Worm (Caenorhabditis elegans) whole organism, L1 larva: ENCODE results near the gene F35G2.5.

Experiments
- ceh-82 ChIP-seq, 3 experiments: fragments of 150-350 bp in 1 of 3; sonication (generic microtip) in 2 of 3; optimal IDR thresholded peaks; 2 replicates each; lab custom pipeline; 2014 to 2017; ENCODE audit warnings: missing biosample characterization in 3 of 3, missing genetic modification characterization in 3 of 3
- fkh-10 ChIP-seq: sonication (generic microtip); optimal IDR thresholded peaks from 2 replicates; lab custom pipeline; 2017; ENCODE audit warnings: missing biosample characterization, missing genetic modification reagents, missing genetic modification characterization
- hpl-2 ChIP-seq: fragments of 150-350 bp; optimal IDR thresholded peaks from 2 replicates; lab custom pipeline; 2014; ENCODE audit warnings: missing biosample characterization, missing genetic modification reagents, missing genetic modification characterization
- lin-39 ChIP-seq: fragments of 150-350 bp; optimal IDR thresholded peaks from 2 replicates; lab custom pipeline; 2014; ENCODE audit warnings: missing biosample characterization, missing genetic modification reagents, missing genetic modification characterization
- nhr-237 ChIP-seq: fragments of 150-350 bp; optimal IDR thresholded peaks from 2 replicates; lab custom pipeline; 2014; ENCODE audit warnings: missing biosample characterization, missing genetic modification characterization
- skn-1 ChIP-seq: fragments of 150-350 bp; optimal IDR thresholded peaks from 2 replicates; lab custom pipeline; 2014; ENCODE audit warnings: missing biosample characterization, missing genetic modification characterization
- sox-4 ChIP-seq: sonication (generic microtip); optimal IDR thresholded peaks from 2 replicates; lab custom pipeline; 2016; ENCODE audit warnings: missing genetic modification characterization, missing compliant biosample characterization
- unc-62 ChIP-seq: fragments of 150-350 bp; optimal IDR thresholded peaks from 2 replicates; lab custom pipeline; 2014; ENCODE audit warnings: missing biosample characterization, missing genetic modification reagents, missing genetic modification characterization

DNA sequence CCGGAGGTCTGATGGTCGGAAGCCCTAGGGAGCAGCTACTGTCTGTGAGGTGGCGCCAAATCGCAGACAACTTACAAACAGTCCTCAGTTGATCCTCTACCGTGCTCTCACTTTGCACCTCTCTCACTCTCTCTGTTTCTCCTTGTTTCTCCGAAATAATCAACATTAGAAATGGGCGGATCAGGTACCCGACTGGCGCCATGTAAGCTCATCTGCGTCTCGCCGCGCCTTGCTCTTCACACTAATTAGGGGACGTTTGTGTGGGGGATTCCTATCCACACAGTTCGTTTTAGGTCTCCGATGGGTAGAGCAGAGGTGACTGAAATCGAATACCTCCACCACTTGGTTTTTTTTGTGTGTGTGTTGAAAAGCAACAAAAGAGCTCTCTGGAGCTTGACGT, 17.4 kb upstream of the F35G2.5 start:
- no peak for TF ChIP-seq fkh-10 (GFP tag; lab: Kevin White, UChicago)
- TF ChIP-seq nhr-237 (tag; lab: Kevin White, UChicago), result no peak
- TF ChIP-seq hpl-2, result no peak
- no peak for TF ChIP-seq lin-39
- TF ChIP-seq sox-4 (tag; lab: Kevin White, UChicago), result no peak
- no peak for TF ChIP-seq unc-62 (GFP tag; lab: Kevin White, UChicago)
- TF ChIP-seq ceh-82 (tag; optimal IDR thresholded peaks at IDR 0.05; lab: Kevin White, UChicago), result no peak
- no peak for TF ChIP-seq skn-1 (tag; lab: Kevin White, UChicago)
